Fruit fly (Drosophila melanogaster) whole organism, pupa: Measurements from ENCODE around the gene sphinx1.

ENCODE experiments used
- CG15710 ChIP-seq: fragments of 200-800 bp; sonication (Bioruptor generic); optimal IDR thresholded peaks from 2 replicates; lab custom pipeline; 2018; ENCODE audit warnings: missing biosample characterization, mild to moderate bottlenecking, missing genetic modification characterization, moderate library complexity
- CG34367 ChIP-seq: fragments of 200-800 bp; sonication (Bioruptor generic); optimal IDR thresholded peaks from 2 replicates; lab custom pipeline; 2018; ENCODE audit warnings: missing biosample characterization, mild to moderate bottlenecking, missing genetic modification characterization
- CG4496 ChIP-seq: fragments of 200-800 bp; sonication (Bioruptor generic); IDR thresholded peaks from 3 replicates; pipeline ENCODE4 v1.3.6; 2022; ENCODE audit warnings: missing biosample characterization, missing genetic modification characterization
- CG8301 ChIP-seq: fragments of 200-800 bp; sonication (Bioruptor generic); optimal IDR thresholded peaks from 2 replicates; lab custom pipeline; 2018; ENCODE audit warnings: missing biosample characterization, mild to moderate bottlenecking, missing genetic modification characterization
- CG9948 ChIP-seq: fragments of 200-800 bp; sonication (Bioruptor generic); optimal IDR thresholded peaks from 2 replicates; lab custom pipeline; 2018; ENCODE audit warnings: missing biosample characterization, mild to moderate bottlenecking, missing genetic modification characterization, moderate library complexity
- EcR ChIP-seq: fragments of 200-800 bp; sonication (Bioruptor generic); optimal IDR thresholded peaks from 3 replicates; lab custom pipeline; 2019; ENCODE audit warnings: missing biosample characterization, missing genetic modification characterization, mild to moderate bottlenecking, moderate library complexity, missing genetic modification reagents
- Pif1A ChIP-seq: fragments of 200-800 bp; sonication (Bioruptor generic); optimal IDR thresholded peaks from 3 replicates; lab custom pipeline; 2016; ENCODE audit warnings: missing biosample characterization, missing genetic modification characterization

DNA sequence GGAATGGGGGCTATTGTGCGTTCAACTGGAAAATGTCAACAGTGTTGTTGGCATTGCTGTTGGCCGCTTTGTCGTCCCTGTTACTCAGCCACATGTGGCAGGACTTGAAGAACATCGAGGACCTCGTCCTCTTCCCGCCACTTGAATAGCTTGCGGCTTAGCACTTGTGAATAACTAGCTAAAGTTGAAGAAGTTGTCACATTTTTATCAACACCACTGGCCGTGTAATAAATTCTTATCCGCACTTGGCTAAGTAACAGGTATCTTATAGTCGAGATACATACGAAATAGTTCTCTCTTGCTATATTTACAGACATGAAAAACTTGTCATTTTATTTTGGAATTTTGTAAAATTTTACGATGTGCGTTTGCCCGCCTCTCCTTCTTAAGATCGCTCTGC is 36.1 kb upstream of the sphinx1 start, which contains the start of gene CG43292:
- TF ChIP-seq CG4496 (GFP tag; lab: Robert Waterston, UW) (no peak), CG15710 (tag; lab: Kevin White, UChicago) (no peak), EcR (no peak), Pif1A (no peak), CG8301 (tag; lab: Kevin White, UChicago) (no peak), CG9948 (no peak), CG34367 (tag; lab: Kevin White, UChicago) (no peak)
